Fruit fly (Drosophila melanogaster) whole organism: ENCODE data around the gene mof.

Source experiments
- CG8478 ChIP-seq: fragments of >200 bp; optimal IDR thresholded peaks from 2 replicates; lab custom pipeline; 2018; ENCODE audit warnings: inconsistent platforms
- Dll ChIP-seq: fragments of >200 bp; optimal IDR thresholded peaks from 2 replicates; lab custom pipeline; 2017
- EcR ChIP-seq, 2 experiments: fragments of >200 bp; optimal IDR thresholded peaks; 2 replicates each; lab custom pipeline; 2017; ENCODE audit warnings: missing biosample characterization in 2 of 2, missing genetic modification characterization in 2 of 2, missing genetic modification reagents in 2 of 2
- pan ChIP-seq: fragments of >200 bp; optimal IDR thresholded peaks from 2 replicates; lab custom pipeline; 2017
- psq ChIP-seq: fragments of >200 bp; optimal IDR thresholded peaks from 2 replicates; lab custom pipeline; 2017
- usp ChIP-seq: fragments of >200 bp; optimal IDR thresholded peaks from 2 replicates; lab custom pipeline; 2017; ENCODE audit warnings: missing biosample characterization, missing genetic modification characterization, mixed read lengths

Gene mof

dm6 chrX:5914992-5915751 is 38.5 kb upstream of the mof start:
- no peak for TF ChIP-seq Dll (lab: Kevin White, UChicago)
- TF ChIP-seq CG8478 (lab: Kevin White, UChicago): no peak
- TF ChIP-seq pan (lab: Kevin White, UChicago): no peak
- TF ChIP-seq psq (lab: Kevin White, UChicago): no peak
- TF ChIP-seq usp: no peak
- no peak for TF ChIP-seq EcR (GFP tag; optimal IDR thresholded peaks at IDR 0.05; lab: Kevin White, UChicago)

dm6 chrX:5907916-5908315 is 31.3 kb upstream of the mof start, which contains the start of gene CG12236:
CG12236 (plus strand) TSS chrX:5908135.
- no peak for TF ChIP-seq pan (lab: Kevin White, UChicago)
- TF ChIP-seq usp: no peak
- TF ChIP-seq psq (lab: Kevin White, UChicago): no peak
- TF ChIP-seq Dll (lab: Kevin White, UChicago): no peak
- no peak for TF ChIP-seq CG8478 (lab: Kevin White, UChicago)
- TF ChIP-seq EcR (GFP tag; optimal IDR thresholded peaks at IDR 0.05; lab: Kevin White, UChicago): no peak

DNA sequence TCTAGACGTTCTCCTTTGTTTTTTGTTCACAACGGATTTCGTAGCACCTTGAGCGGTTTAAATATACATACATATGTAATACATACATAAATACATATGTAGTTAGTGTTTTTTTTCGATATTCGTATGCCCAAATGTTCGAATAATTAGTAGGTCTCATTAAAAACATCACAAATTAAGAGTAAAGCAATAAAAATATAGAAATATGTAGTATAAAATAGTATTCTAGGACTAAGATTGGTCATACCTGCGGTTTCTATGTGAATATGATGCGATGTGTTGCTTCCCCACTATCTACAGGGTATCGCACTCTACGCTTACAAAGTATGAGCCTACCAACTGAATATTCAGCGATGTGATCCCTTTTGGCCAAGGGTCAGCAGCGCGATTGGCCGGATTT is 28.8 kb upstream of the mof start, which contains the start of gene CG4020:
CG4020 (plus strand) TSS at position 301 of the 400 bp plus-strand sequence.
- TF ChIP-seq EcR (GFP tag; optimal IDR thresholded peaks at IDR 0.05; lab: Kevin White, UChicago): no peak
- no peak for TF ChIP-seq pan (lab: Kevin White, UChicago)
- TF ChIP-seq CG8478 (lab: Kevin White, UChicago): no peak
- no peak for TF ChIP-seq Dll (lab: Kevin White, UChicago)
- TF ChIP-seq psq (lab: Kevin White, UChicago): no peak
- TF ChIP-seq usp: no peak

DNA sequence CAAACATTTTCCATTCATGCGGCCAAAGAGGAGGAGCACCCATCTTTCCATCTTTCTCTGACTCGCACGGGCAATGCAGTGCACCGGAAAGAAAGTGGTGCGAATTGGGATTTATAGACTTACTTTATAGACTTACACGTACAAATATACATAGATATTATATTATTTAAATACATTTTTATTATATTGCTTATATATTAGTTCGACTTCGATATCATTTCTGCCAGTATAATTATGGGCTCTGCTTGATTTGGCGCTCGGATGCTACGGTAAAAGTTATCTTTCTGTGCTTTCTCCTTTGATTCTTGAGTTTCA is 28.4 kb upstream of the mof start:
- TF ChIP-seq psq (lab: Kevin White, UChicago): no peak
- no peak for TF ChIP-seq CG8478 (lab: Kevin White, UChicago)
- TF ChIP-seq usp: no peak
- no peak for TF ChIP-seq pan (lab: Kevin White, UChicago)
- TF ChIP-seq Dll (lab: Kevin White, UChicago): no peak
- TF ChIP-seq EcR (GFP tag; optimal IDR thresholded peaks at IDR 0.05; lab: Kevin White, UChicago): no peak

dm6 chrX:5904377-5905085 is 27.9 kb upstream of the mof start:
- TF ChIP-seq Dll (lab: Kevin White, UChicago): no peak
- TF ChIP-seq pan (lab: Kevin White, UChicago): no peak
- TF ChIP-seq CG8478 (lab: Kevin White, UChicago): no peak
- TF ChIP-seq usp: no peak
- TF ChIP-seq EcR (GFP tag; optimal IDR thresholded peaks at IDR 0.05; lab: Kevin White, UChicago): peak in 1 of 2 experiments; percentile 94
- no peak for TF ChIP-seq psq (lab: Kevin White, UChicago)

DNA sequence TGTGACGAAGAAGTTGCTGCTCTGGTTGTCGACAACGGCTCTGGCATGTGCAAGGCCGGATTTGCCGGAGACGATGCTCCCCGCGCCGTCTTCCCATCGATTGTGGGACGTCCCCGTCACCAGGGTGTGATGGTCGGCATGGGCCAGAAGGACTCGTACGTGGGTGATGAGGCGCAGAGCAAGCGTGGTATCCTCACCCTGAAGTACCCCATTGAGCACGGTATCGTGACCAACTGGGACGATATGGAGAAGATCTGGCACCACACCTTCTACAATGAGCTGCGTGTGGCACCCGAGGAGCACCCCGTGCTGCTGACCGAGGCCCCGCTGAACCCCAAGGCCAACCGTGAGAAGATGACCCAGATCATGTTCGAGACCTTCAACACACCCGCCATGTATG is 26.0 kb upstream of the mof start:
- TF ChIP-seq CG8478 (lab: Kevin White, UChicago) (no peak), pan (lab: Kevin White, UChicago) (no peak), EcR (GFP tag; optimal IDR thresholded peaks at IDR 0.05; lab: Kevin White, UChicago) (no peak), usp (no peak), Dll (lab: Kevin White, UChicago) (no peak), psq (lab: Kevin White, UChicago) (no peak)

dm6 chrX:5901628-5902213 is 25.1 kb upstream of the mof start:
- TF ChIP-seq CG8478 (lab: Kevin White, UChicago) (peak; percentile 68), Dll (lab: Kevin White, UChicago) (peak; percentile 81), EcR (GFP tag; optimal IDR thresholded peaks at IDR 0.05; lab: Kevin White, UChicago) (no peak), psq (lab: Kevin White, UChicago) (no peak)

DNA sequence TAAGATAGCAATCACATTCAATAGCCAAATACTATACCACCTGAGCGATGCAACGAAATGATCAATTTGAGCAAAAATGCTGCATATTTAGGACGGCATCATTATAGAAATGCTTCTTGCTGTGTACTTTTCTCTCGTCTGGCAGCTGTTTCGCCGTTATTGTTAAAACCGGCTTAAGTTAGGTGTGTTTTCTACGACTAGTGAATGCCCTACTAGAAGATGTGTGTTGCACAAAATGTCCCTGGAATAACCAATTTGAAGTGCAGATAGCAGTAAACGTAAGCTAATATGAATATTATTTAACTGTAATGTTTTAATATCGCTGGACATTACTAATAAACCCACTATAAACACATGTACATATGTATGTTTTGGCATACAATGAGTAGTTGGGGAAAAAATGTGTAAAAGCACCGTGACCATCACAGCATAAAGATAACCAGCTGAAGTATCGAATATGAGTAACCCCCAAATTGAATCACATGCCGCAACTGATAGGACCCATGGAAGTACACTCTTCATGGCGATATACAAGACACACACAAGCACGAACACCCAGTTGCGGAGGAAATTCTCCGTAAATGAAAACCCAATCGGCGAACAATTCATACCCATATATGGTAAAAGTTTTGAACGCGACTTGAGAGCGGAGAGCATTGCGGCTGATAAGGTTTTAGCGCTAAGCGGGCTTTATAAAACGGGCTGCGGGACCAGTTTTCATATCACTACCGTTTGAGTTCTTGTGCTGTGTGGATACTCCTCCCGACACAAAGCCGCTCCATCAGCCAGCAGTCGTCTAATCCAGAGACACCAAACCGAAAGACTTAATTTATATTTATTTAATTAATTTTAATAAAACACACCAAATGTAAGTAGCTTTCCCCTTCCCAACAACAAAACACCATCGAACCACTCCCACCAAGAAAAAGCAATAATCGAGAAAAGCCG is 23.8 kb upstream of the mof start, which contains the start of gene Act5C:
Act5C (plus strand) TSS at position 716 of the 948 bp plus-strand sequence.
- no peak for TF ChIP-seq Dll (lab: Kevin White, UChicago)
- TF ChIP-seq usp: no peak
- TF ChIP-seq psq (lab: Kevin White, UChicago): no peak
- TF ChIP-seq EcR (GFP tag; optimal IDR thresholded peaks at IDR 0.05; lab: Kevin White, UChicago): no peak
- no peak for TF ChIP-seq CG8478 (lab: Kevin White, UChicago)
- no peak for TF ChIP-seq pan (lab: Kevin White, UChicago)

DNA sequence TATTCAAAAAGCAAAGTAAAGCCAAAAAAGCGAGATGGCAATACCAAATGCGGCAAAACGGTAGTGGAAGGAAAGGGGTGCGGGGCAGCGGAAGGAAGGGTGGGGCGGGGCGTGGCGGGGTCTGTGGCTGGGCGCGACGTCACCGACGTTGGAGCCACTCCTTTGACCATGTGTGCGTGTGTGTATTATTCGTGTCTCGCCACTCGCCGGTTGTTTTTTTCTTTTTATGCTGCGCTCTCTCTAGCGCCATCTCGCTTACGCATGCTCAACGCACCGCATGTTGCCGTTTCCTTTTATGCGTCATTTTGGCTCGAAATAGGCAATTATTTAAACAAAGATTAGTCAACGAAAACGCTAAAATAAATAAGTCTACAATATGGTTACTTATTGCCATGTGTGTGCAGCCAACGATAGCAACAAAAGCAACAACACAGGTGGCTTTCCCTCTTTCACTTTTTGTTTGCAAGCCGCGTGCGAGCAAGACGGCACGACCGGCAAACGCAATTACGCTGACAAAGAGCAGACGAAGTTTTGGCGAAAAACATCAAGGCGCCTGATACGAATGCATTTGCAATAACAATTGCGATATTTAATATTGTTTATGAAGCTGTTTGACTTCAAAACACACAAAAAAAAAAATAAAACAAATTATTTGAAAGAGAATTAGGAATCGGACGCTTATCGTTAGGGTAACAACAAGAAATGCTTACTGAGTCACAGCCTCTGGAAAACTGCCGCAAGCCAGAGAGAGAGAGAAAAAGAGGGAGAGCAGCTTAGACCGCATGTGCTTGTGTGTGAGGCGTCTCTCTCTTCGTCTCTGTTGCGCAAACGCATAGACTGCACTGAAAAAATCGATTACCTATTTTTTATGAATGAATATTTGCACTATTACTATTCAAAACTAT is 22.8 kb upstream of the mof start:
- TF ChIP-seq CG8478 (lab: Kevin White, UChicago) (peak; percentile 12), pan (lab: Kevin White, UChicago) (no peak), Dll (lab: Kevin White, UChicago) (peak; percentile 38), psq (lab: Kevin White, UChicago) (no peak), usp (no peak)
